Worm (Caenorhabditis elegans) whole organism, late embryonic: ENCODE measurements around the gene T06E8.8.

ENCODE experiments used
- C38D4.7 ChIP-seq: fragments of 200-800 bp; sonication (Bioruptor generic); optimal IDR thresholded peaks from 2 replicates; lab custom pipeline; 2018; ENCODE audit warnings: mild to moderate bottlenecking, missing genetic modification characterization, moderate library complexity, missing compliant biosample characterization
- K09A11.1 ChIP-seq: sonication (generic microtip); optimal IDR thresholded peaks from 2 replicates; lab custom pipeline; 2017; ENCODE audit warnings: antibody characterized with exemption, mild to moderate bottlenecking, missing genetic modification characterization, missing compliant biosample characterization; ENCODE audit not compliant: insufficient read depth
- T23F11.4 ChIP-seq: fragments of 200-800 bp; sonication (Bioruptor generic); optimal IDR thresholded peaks from 2 replicates; lab custom pipeline; 2018; ENCODE audit warnings: mild to moderate bottlenecking, missing genetic modification characterization, missing compliant biosample characterization
- Y22D7AL.16 ChIP-seq: sonication (generic microtip); optimal IDR thresholded peaks from 2 replicates; lab custom pipeline; 2016; ENCODE audit warnings: missing genetic modification characterization, missing compliant biosample characterization
- ahr-1 ChIP-seq: sonication (generic microtip); optimal IDR thresholded peaks from 2 replicates; lab custom pipeline; 2016; ENCODE audit warnings: missing genetic modification characterization, missing compliant biosample characterization
- ceh-14 ChIP-seq: sonication (generic microtip); optimal IDR thresholded peaks from 2 replicates; lab custom pipeline; 2016; ENCODE audit warnings: missing genotype, missing genetic modification characterization, missing compliant biosample characterization
- ceh-2 ChIP-seq: sonication (generic microtip); optimal IDR thresholded peaks from 2 replicates; lab custom pipeline; 2016; ENCODE audit warnings: missing genotype, missing genetic modification characterization, missing compliant biosample characterization
- ceh-22 ChIP-seq: sonication (generic microtip); optimal IDR thresholded peaks from 2 replicates; lab custom pipeline; 2017; ENCODE audit warnings: missing biosample characterization, missing genetic modification characterization
- ceh-30 ChIP-seq: fragments of 150-350 bp; optimal IDR thresholded peaks from 2 replicates; lab custom pipeline; 2014; ENCODE audit warnings: missing biosample characterization, missing genetic modification characterization
- ceh-34 ChIP-seq: sonication (generic microtip); optimal IDR thresholded peaks from 2 replicates; lab custom pipeline; 2016; ENCODE audit warnings: mild to moderate bottlenecking, missing genetic modification characterization, missing compliant biosample characterization
- ceh-45 ChIP-seq: fragments of 200-800 bp; sonication (Bioruptor generic); IDR thresholded peaks from 2 replicates; pipeline ENCODE4 v1.3.6; 2022; ENCODE audit warnings: missing genetic modification reagents, missing genetic modification characterization, missing compliant biosample characterization
- ceh-6 ChIP-seq: fragments of 200-800 bp; sonication (Bioruptor generic); optimal IDR thresholded peaks from 2 replicates; lab custom pipeline; 2018; ENCODE audit warnings: mild to moderate bottlenecking, missing genetic modification characterization, missing compliant biosample characterization
- dve-1 ChIP-seq: sonication (generic microtip); optimal IDR thresholded peaks from 2 replicates; lab custom pipeline; 2017; ENCODE audit warnings: antibody characterized with exemption, mild to moderate bottlenecking, missing genetic modification characterization, missing compliant biosample characterization
- elt-4 ChIP-seq: sonication (generic microtip); optimal IDR thresholded peaks from 2 replicates; lab custom pipeline; 2016; ENCODE audit warnings: missing genetic modification characterization, missing compliant biosample characterization
- ets-4 ChIP-seq: sonication (generic microtip); optimal IDR thresholded peaks from 2 replicates; lab custom pipeline; 2016; ENCODE audit warnings: missing genetic modification characterization, missing compliant biosample characterization
- fax-1 ChIP-seq: sonication (generic microtip); optimal IDR thresholded peaks from 2 replicates; lab custom pipeline; 2016; ENCODE audit warnings: missing genotype, missing genetic modification characterization, missing compliant biosample characterization
- fkh-10 ChIP-seq: fragments of 150-350 bp; optimal IDR thresholded peaks from 2 replicates; lab custom pipeline; 2014; ENCODE audit warnings: missing biosample characterization, missing genetic modification reagents, missing genetic modification characterization
- fkh-6 ChIP-seq: sonication (generic microtip); optimal IDR thresholded peaks from 2 replicates; lab custom pipeline; 2016; ENCODE audit warnings: missing genetic modification characterization, missing compliant biosample characterization
- hlh-13 ChIP-seq: fragments of 200-800 bp; sonication (Bioruptor generic); optimal IDR thresholded peaks from 2 replicates; lab custom pipeline; 2018; ENCODE audit warnings: mild to moderate bottlenecking, missing genetic modification characterization, missing compliant biosample characterization
- lim-6 ChIP-seq: sonication (generic microtip); optimal IDR thresholded peaks from 2 replicates; lab custom pipeline; 2016; ENCODE audit warnings: missing genetic modification characterization, missing compliant biosample characterization
- lin-11 ChIP-seq: fragments of 200-800 bp; sonication (Bioruptor generic); optimal IDR thresholded peaks from 2 replicates; lab custom pipeline; 2018; ENCODE audit warnings: mild to moderate bottlenecking, missing genetic modification characterization, missing compliant biosample characterization
- madf-2 ChIP-seq: sonication (generic microtip); optimal IDR thresholded peaks from 2 replicates; lab custom pipeline; 2017; ENCODE audit warnings: missing genetic modification characterization, missing compliant biosample characterization
- mec-3 ChIP-seq: sonication (generic microtip); optimal IDR thresholded peaks from 2 replicates; lab custom pipeline; 2016; ENCODE audit warnings: borderline replicate concordance, missing genetic modification characterization, missing compliant biosample characterization
- nfya-1 ChIP-seq: sonication (generic microtip); optimal IDR thresholded peaks from 2 replicates; lab custom pipeline; 2017; ENCODE audit warnings: missing genetic modification characterization, mild to moderate bottlenecking, missing compliant biosample characterization, antibody characterized with exemption, moderate library complexity
- nhr-11 ChIP-seq: fragments of 150-350 bp; optimal IDR thresholded peaks from 2 replicates; lab custom pipeline; 2014; ENCODE audit warnings: missing biosample characterization, missing genetic modification characterization
- npax-4 ChIP-seq: sonication (generic microtip); optimal IDR thresholded peaks from 2 replicates; lab custom pipeline; 2016; ENCODE audit warnings: missing genetic modification characterization, missing compliant biosample characterization
- odd-2 ChIP-seq: sonication (generic microtip); optimal IDR thresholded peaks from 2 replicates; lab custom pipeline; 2017; ENCODE audit warnings: antibody characterized with exemption, mild to moderate bottlenecking, missing genetic modification characterization, missing compliant biosample characterization
- pax-1 ChIP-seq: fragments of 150-350 bp; optimal IDR thresholded peaks from 2 replicates; lab custom pipeline; 2014; ENCODE audit warnings: missing biosample characterization, missing genetic modification characterization
- pros-1 ChIP-seq: fragments of 150-350 bp; optimal IDR thresholded peaks from 2 replicates; lab custom pipeline; 2014; ENCODE audit warnings: missing biosample characterization, missing genetic modification reagents, missing genetic modification characterization
- sdc-2 ChIP-seq: sonication (generic microtip); optimal IDR thresholded peaks from 2 replicates; lab custom pipeline; 2016; ENCODE audit warnings: missing genotype, missing genetic modification characterization, missing compliant biosample characterization
- sox-2 ChIP-seq: fragments of 200-800 bp; sonication (Bioruptor generic); IDR thresholded peaks from 2 replicates; pipeline ENCODE4 v1.3.6; 2022; ENCODE audit warnings: missing genetic modification reagents, missing genetic modification characterization, missing compliant biosample characterization
- sox-4 ChIP-seq: sonication (generic microtip); optimal IDR thresholded peaks from 2 replicates; lab custom pipeline; 2017; ENCODE audit warnings: mild to moderate bottlenecking, missing genetic modification characterization, inconsistent platforms, missing compliant biosample characterization
- syd-9 ChIP-seq: sonication (generic microtip); optimal IDR thresholded peaks from 2 replicates; lab custom pipeline; 2016; ENCODE audit warnings: mild to moderate bottlenecking, missing genetic modification characterization, moderate library complexity, missing compliant biosample characterization
- tbx-2 ChIP-seq: sonication (generic microtip); optimal IDR thresholded peaks from 2 replicates; lab custom pipeline; 2016; ENCODE audit warnings: missing genetic modification characterization, missing compliant biosample characterization
- tbx-7 ChIP-seq: sonication (generic microtip); optimal IDR thresholded peaks from 2 replicates; lab custom pipeline; 2016; ENCODE audit warnings: missing genotype, missing genetic modification characterization, missing compliant biosample characterization
- unc-3 ChIP-seq, 2 experiments: fragments of 200-800 bp in 1 of 2; sonication (Bioruptor generic) in 1 of 2; sonication (generic microtip) in 1 of 2; conservative IDR thresholded peaks in 1 of 2; optimal IDR thresholded peaks in 1 of 2; 2 replicates each; pipeline versions ENCODE4 v1.3.6 to Lab custom; 2016 to 2022; ENCODE audit warnings: missing compliant biosample characterization in 2 of 2, missing genetic modification characterization in 2 of 2, missing genetic modification reagents in 1 of 2
- unc-42 ChIP-seq: sonication (generic microtip); optimal IDR thresholded peaks from 2 replicates; lab custom pipeline; 2016; ENCODE audit warnings: missing genotype, missing genetic modification characterization, missing compliant biosample characterization
- unc-55 ChIP-seq: sonication (generic microtip); optimal IDR thresholded peaks from 2 replicates; lab custom pipeline; 2017; ENCODE audit warnings: missing biosample characterization, missing genetic modification reagents, missing genetic modification characterization
- unc-86 ChIP-seq: sonication (generic microtip); optimal IDR thresholded peaks from 2 replicates; lab custom pipeline; 2016; ENCODE audit warnings: missing genetic modification characterization, missing compliant biosample characterization
- ztf-16 ChIP-seq: sonication (generic microtip); optimal IDR thresholded peaks from 2 replicates; lab custom pipeline; 2017; ENCODE audit warnings: missing genetic modification characterization, missing compliant biosample characterization

The T06E8.8 gene

ce11 chrV:10072721-10073120 lies 29.2 kb downstream of the T06E8.8 start:
- no peak for TF ChIP-seq fkh-6 (tag; lab: Kevin White, UChicago)
- TF ChIP-seq ets-4 (tag; lab: Kevin White, UChicago), result no peak
- TF ChIP-seq lin-11 (tag; lab: Kevin White, UChicago), result no peak
- no peak for TF ChIP-seq ceh-14 (tag; lab: Kevin White, UChicago)
- no peak for TF ChIP-seq T23F11.4 (GFP tag; lab: Kevin White, UChicago)
- no peak for TF ChIP-seq sdc-2 (tag; lab: Kevin White, UChicago)

DNA sequence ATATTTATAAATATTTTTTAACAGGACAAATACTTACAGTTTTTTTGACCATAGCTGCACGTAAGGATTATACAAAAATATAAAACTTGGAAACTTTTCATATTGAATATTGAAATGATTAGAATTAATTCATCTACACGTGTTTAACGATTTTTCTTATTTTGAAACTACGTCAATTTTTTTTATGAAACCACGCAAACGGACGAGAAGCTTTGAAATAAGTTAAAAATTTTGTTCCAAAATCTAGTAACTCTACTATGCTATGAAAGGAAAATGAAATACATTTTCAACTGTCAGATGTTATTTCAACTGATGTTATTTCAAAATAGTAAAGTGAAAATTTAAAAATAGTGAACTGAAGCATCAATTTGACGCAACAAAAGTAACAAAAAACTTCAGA lies 30.2 kb downstream of the T06E8.8 start, which contains the start of gene F57A8.6:
TSS of gene F57A8.6 (minus strand) at position 101 of the 400 bp plus-strand sequence.
- TF ChIP-seq ceh-45 (GFP tag; lab: Robert Waterston, UW) (no peak), ceh-22 (tag; lab: Kevin White, UChicago) (no peak), mec-3 (tag; lab: Kevin White, UChicago) (no peak), ceh-2 (tag; lab: Kevin White, UChicago) (no peak), unc-42 (tag; lab: Kevin White, UChicago) (no peak), odd-2 (tag; lab: Kevin White, UChicago) (no peak), fax-1 (tag; lab: Kevin White, UChicago) (no peak), sox-2 (no peak), tbx-2 (tag; lab: Kevin White, UChicago) (no peak), sox-4 (tag; lab: Kevin White, UChicago) (no peak)

DNA sequence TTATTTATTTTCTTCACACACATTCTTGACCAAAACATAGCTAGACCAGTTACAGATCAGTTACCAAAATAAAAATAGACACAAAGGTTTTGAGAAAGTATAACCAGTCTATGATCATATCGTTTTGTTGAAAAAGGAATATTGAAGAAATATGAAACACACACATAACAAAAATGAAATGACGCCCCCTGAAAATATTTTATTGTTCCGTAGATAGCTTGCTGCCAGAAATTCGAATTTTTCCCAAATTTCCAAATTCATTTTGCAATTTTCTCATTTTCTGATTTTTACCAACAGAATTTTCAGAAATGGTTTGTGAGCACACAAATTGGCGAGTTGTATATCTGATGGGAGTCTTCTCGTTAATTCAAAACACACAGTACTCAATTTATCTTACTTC lies 31.9 kb downstream of the T06E8.8 start, which contains the start of gene F57A8.7:
TSS of gene F57A8.7 (plus strand) at position 301 of the 400 bp plus-strand sequence.
- TF ChIP-seq fax-1 (tag; lab: Kevin White, UChicago) (no peak), ahr-1 (tag; lab: Kevin White, UChicago) (no peak), npax-4 (tag; lab: Kevin White, UChicago) (no peak), ets-4 (tag; lab: Kevin White, UChicago) (no peak), tbx-7 (tag; lab: Kevin White, UChicago) (no peak), hlh-13 (GFP tag; lab: Kevin White, UChicago) (no peak), unc-55 (GFP tag; lab: Kevin White, UChicago) (no peak), ceh-30 (no peak), C38D4.7 (GFP tag; lab: Kevin White, UChicago) (no peak), fkh-10 (GFP tag; lab: Kevin White, UChicago) (no peak), unc-86 (tag; lab: Kevin White, UChicago) (no peak), nfya-1 (tag; lab: Kevin White, UChicago) (no peak), nhr-11 (no peak), ztf-16 (tag; lab: Kevin White, UChicago) (no peak), lim-6 (no peak), ceh-34 (no peak)

DNA sequence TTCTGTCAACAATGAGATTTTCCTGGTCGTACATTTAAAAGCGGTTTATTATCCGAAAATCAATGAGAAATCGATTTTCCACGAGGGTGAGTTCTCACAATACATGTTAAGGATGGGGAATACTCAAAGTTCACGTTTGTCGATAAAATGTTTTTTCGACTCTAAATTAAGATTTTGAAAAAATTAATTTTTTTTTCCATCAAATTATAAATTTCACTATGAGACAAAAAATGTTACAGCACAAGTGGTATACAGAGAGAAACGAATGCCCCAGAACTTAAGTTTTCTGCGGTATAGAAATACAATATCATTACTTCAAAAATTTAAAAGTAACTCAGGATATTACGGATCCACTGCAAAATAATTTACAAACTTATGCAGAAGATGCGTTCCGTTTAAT lies 34.7 kb downstream of the T06E8.8 start, which contains the start of gene R04B5.1:
TSS of gene R04B5.1 (minus strand) at position 101 of the 400 bp plus-strand sequence.
- TF ChIP-seq ceh-6 (GFP tag; lab: Kevin White, UChicago), result no peak
- TF ChIP-seq madf-2 (tag; lab: Kevin White, UChicago), result no peak
- TF ChIP-seq syd-9 (tag; lab: Kevin White, UChicago), result no peak
- TF ChIP-seq pros-1 (tag; lab: Kevin White, UChicago), result no peak
- TF ChIP-seq lin-11 (tag; lab: Kevin White, UChicago), result no peak
- TF ChIP-seq Y22D7AL.16 (tag; lab: Kevin White, UChicago), result no peak
- no peak for TF ChIP-seq K09A11.1 (tag; lab: Kevin White, UChicago)
- no peak for TF ChIP-seq dve-1 (tag; lab: Kevin White, UChicago)
- TF ChIP-seq unc-3 (GFP tag; conservative IDR thresholded peaks at IDR 0.05; lab: Robert Waterston, UW), result no peak
- no peak for TF ChIP-seq unc-3 (tag; optimal IDR thresholded peaks at IDR 0.05; lab: Kevin White, UChicago)
- TF ChIP-seq elt-4 (tag; lab: Kevin White, UChicago), result no peak
- no peak for TF ChIP-seq pax-1
- TF ChIP-seq odd-2 (tag; lab: Kevin White, UChicago), result no peak
